Worm (Caenorhabditis elegans): ENCODE results near the gene T14G8.6.

T14G8.6 gene

DNA sequence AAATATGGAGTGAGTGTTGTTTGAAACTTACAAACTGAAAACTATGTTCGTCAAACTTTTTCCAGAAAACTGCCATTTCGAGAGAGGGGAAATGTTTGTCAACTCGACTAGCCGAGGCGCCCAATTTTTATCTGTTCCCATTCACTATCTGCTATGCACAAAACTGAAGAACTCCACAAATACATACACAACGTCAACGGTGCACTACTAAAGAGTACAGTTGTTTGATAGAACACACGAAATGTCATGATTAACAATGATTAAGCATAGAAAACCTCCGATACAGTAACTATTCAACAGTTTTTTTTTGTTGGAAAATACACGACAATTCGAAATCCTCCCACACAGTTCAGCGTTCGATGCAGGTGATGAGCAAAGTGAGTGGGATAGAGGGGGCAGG is 43.1 kb downstream of the T14G8.6 start:
- peak; percentile 7 for TF ChIP-seq fos-1 (tag; optimal IDR thresholded peaks at IDR 0.05)
- no peak for TF ChIP-seq nhr-21 (tag; optimal IDR thresholded peaks at IDR 0.05)

DNA sequence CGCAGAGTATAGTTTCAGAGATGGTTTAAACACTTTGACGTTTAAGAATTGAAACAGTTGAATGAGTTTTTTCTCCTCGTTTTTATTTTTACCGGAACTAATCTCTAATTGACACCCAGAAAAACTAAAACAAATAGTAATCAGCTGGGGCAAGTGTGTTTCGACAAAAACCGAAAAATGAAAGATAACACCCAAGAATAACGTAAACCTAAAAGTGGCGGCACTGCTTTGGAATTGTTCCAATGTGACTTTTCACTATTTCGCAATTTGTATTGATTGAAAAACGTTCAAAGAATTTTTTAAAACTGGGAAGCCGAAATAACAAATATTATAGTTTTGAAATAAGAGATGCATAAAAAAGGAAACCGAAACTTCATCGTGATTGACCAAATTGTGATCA is 43.9 kb downstream of the T14G8.6 start:
- TF ChIP-seq fos-1 (tag; optimal IDR thresholded peaks at IDR 0.05) (peak; percentile 15), nhr-77 (tag; optimal IDR thresholded peaks at IDR 0.05) (no peak)

DNA sequence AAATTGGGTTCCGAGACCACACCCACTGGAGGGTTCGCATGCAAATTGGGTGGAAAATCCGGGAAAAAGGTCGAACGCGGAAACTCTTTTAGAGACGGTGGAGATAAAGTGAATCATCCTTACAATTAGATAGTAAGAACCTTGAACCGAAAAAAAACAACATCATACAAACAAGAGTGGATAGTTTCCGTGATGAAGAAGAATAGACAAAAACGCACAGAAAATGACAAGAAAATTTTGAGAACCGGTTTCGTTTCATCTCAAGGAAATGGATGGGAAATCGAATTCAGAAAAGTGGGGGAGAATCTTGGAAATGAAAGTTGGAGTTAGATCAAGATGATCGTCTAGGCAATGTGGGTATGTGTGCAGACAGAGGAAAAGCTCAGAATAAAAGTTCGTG is 47.3 kb downstream of the T14G8.6 start:
- TF ChIP-seq nhr-237 (tag; optimal IDR thresholded peaks at IDR 0.05) (no peak), R02D3.7 (tag; optimal IDR thresholded peaks at IDR 0.05) (no peak), mab-5 (tag; optimal IDR thresholded peaks at IDR 0.05) (no peak), alr-1 (tag; optimal IDR thresholded peaks at IDR 0.05) (no peak), elt-3 (tag; optimal IDR thresholded peaks at IDR 0.05) (no peak), nhr-23 (tag; optimal IDR thresholded peaks at IDR 0.05) (no peak), nhr-10 (tag; optimal IDR thresholded peaks at IDR 0.05) (no peak), F13H6.1 (tag; optimal IDR thresholded peaks at IDR 0.05) (no peak), ama-1 (optimal IDR thresholded peaks at IDR 0.05) (no peak), egl-27 (tag; optimal IDR thresholded peaks at IDR 0.05) (no peak), nhr-21 (tag; optimal IDR thresholded peaks at IDR 0.05) (no peak), zag-1 (tag; optimal IDR thresholded peaks at IDR 0.05) (no peak), aly-2 (tag; optimal IDR thresholded peaks at IDR 0.05) (no peak), Y55F3AM.14 (GFP tag; optimal IDR thresholded peaks at IDR 0.05) (no peak), peb-1 (tag; optimal IDR thresholded peaks at IDR 0.05) (no peak)

DNA sequence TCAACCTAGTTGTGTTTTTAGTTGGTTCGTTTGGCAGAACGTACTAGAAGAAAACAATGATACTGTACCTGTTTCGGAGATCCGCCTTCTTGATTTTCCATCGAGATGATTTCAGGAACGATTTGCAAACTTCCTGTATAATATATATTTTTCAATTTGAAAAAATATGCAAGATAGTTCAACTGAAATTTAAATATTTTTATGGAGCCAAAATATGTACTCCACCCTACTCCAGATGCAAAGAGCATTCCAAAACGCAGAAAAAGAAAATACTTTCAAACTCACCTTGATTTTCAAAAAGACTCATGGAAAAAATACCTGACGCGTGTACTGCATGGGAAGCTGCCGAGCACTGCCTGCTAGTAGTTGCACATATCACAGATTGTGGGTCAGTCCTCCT is 49.1 kb downstream of the T14G8.6 start, which contains the start of gene gei-3:
gei-3 (minus strand) TSS at position 101 of the 400 bp plus-strand sequence.
- TF ChIP-seq snpc-4 (tag; optimal IDR thresholded peaks at IDR 0.05) (no peak), unc-62 (GFP tag; optimal IDR thresholded peaks at IDR 0.05) (no peak), gmeb-1 (tag; optimal IDR thresholded peaks at IDR 0.05) (no peak), lin-11 (tag; optimal IDR thresholded peaks at IDR 0.05) (no peak), aly-2 (tag; optimal IDR thresholded peaks at IDR 0.05) (no peak), zag-1 (tag; optimal IDR thresholded peaks at IDR 0.05) (no peak), C34F6.9 (tag; optimal IDR thresholded peaks at IDR 0.05) (no peak), mdl-1 (tag; optimal IDR thresholded peaks at IDR 0.05) (no peak), Y55F3AM.14 (GFP tag; optimal IDR thresholded peaks at IDR 0.05) (no peak)

All from whole organism, L2 larva.